Fruit fly (Drosophila melanogaster) whole organism: ENCODE data around the gene CG13306.

Source experiments
- CG8478 ChIP-seq: fragments of >200 bp; optimal IDR thresholded peaks from 2 replicates; lab custom pipeline; 2018; ENCODE audit warnings: inconsistent platforms
- Dll ChIP-seq: fragments of >200 bp; optimal IDR thresholded peaks from 2 replicates; lab custom pipeline; 2017
- pan ChIP-seq: fragments of >200 bp; optimal IDR thresholded peaks from 2 replicates; lab custom pipeline; 2017
- psq ChIP-seq: fragments of >200 bp; optimal IDR thresholded peaks from 2 replicates; lab custom pipeline; 2017
- usp ChIP-seq: fragments of >200 bp; optimal IDR thresholded peaks from 2 replicates; lab custom pipeline; 2017; ENCODE audit warnings: missing biosample characterization, missing genetic modification characterization, mixed read lengths

- no peak for TF ChIP-seq usp (GFP tag; lab: Kevin White, UChicago)
- no peak for TF ChIP-seq psq (lab: Kevin White, UChicago)
- no peak for TF ChIP-seq Dll
- no peak for TF ChIP-seq pan (lab: Kevin White, UChicago)
- no peak for TF ChIP-seq CG8478 (lab: Kevin White, UChicago)
These were observed 21.2 kb upstream of the CG13306 start for dm6 chr3L:8770616-8771229.
